Worm (Caenorhabditis elegans) whole organism, L4 larva: Measurements from ENCODE around the gene str-174.

Experiments
- F44E2.7 ChIP-seq: fragments of 200-800 bp; sonication (Bioruptor generic); IDR thresholded peaks from 2 replicates; pipeline ENCODE4 v2.1.2; 2022; ENCODE audit warnings: missing genetic modification characterization, missing compliant biosample characterization
- R02D3.7 ChIP-seq: fragments of 150-350 bp; sonication (generic microtip); optimal IDR thresholded peaks from 3 replicates; lab custom pipeline; 2014; ENCODE audit warnings: missing biosample characterization, missing genetic modification characterization
- T26A8.4 ChIP-seq: fragments of 200-800 bp; sonication (Bioruptor generic); IDR thresholded peaks from 2 replicates; pipeline ENCODE4 v1.3.6; 2022; ENCODE audit warnings: missing genetic modification characterization, missing compliant biosample characterization
- Y75B8A.6 ChIP-seq: fragments of 200-800 bp; sonication (Bioruptor generic); IDR thresholded peaks from 2 replicates; pipeline ENCODE4 v1.3.6; 2022; ENCODE audit warnings: missing genetic modification reagents, missing genetic modification characterization, missing compliant biosample characterization
- aly-2 ChIP-seq: sonication (generic microtip); optimal IDR thresholded peaks from 2 replicates; lab custom pipeline; 2018; ENCODE audit warnings: missing biosample characterization, missing genetic modification characterization
- ama-1 ChIP-seq: fragments of 150-350 bp; optimal IDR thresholded peaks from 2 replicates; lab custom pipeline; 2014; ENCODE audit warnings: inconsistent platforms, mixed read lengths
- ceh-20 ChIP-seq: fragments of 200-800 bp; sonication (Bioruptor generic); IDR thresholded peaks from 2 replicates; pipeline ENCODE4 v1.3.6; 2022; ENCODE audit warnings: missing genetic modification reagents, missing genetic modification characterization, missing compliant biosample characterization
- ceh-44 ChIP-seq: fragments of 200-800 bp; sonication (Bioruptor generic); IDR thresholded peaks from 2 replicates; pipeline ENCODE4 v1.3.6; 2022; ENCODE audit warnings: missing genetic modification reagents, missing genetic modification characterization, missing compliant biosample characterization
- daf-12 ChIP-seq: fragments of 150-350 bp; optimal IDR thresholded peaks from 2 replicates; lab custom pipeline; 2014; ENCODE audit warnings: missing biosample characterization, missing genetic modification reagents, missing genetic modification characterization
- daf-16 ChIP-seq, 3 experiments: sonication (generic microtip); optimal IDR thresholded peaks; 2 replicates each; lab custom pipeline; 2016 to 2017; ENCODE audit warnings: missing genetic modification characterization in 3 of 3, missing genetic modification reagents in 3 of 3, mild to moderate bottlenecking in 2 of 3, missing compliant biosample characterization in 2 of 3, missing biosample characterization in 1 of 3, moderate library complexity in 1 of 3
- daf-8 ChIP-seq: fragments of 200-800 bp; sonication (Bioruptor generic); IDR thresholded peaks from 2 replicates; pipeline ENCODE4 v1.3.6; 2022; ENCODE audit warnings: missing genetic modification characterization, missing compliant biosample characterization
- dmd-6 ChIP-seq: fragments of 200-800 bp; sonication (Bioruptor generic); IDR thresholded peaks from 2 replicates; pipeline ENCODE4 v1.3.6; 2022; ENCODE audit warnings: missing genetic modification reagents, missing genetic modification characterization, missing compliant biosample characterization
- dmd-8 ChIP-seq: fragments of 200-800 bp; sonication (Bioruptor generic); IDR thresholded peaks from 2 replicates; pipeline ENCODE4 v1.3.6; 2022; ENCODE audit warnings: missing genetic modification characterization, missing compliant biosample characterization
- dpl-1 ChIP-seq: fragments of 150-350 bp; optimal IDR thresholded peaks from 2 replicates; lab custom pipeline; 2014; ENCODE audit warnings: missing biosample characterization, missing genetic modification reagents, missing genetic modification characterization
- duxl-1 ChIP-seq: sonication (generic microtip); optimal IDR thresholded peaks from 2 replicates; lab custom pipeline; 2016; ENCODE audit warnings: mild to moderate bottlenecking, missing genetic modification characterization, moderate library complexity, missing compliant biosample characterization; ENCODE audit not compliant: poor library complexity
- hlh-30 ChIP-seq: sonication (generic microtip); optimal IDR thresholded peaks from 2 replicates; lab custom pipeline; 2017; ENCODE audit warnings: antibody characterized with exemption, mild to moderate bottlenecking, missing genetic modification characterization, missing compliant biosample characterization; ENCODE audit not compliant: insufficient read depth
- hmg-1.1 ChIP-seq: fragments of 200-800 bp; sonication (Bioruptor generic); IDR thresholded peaks from 2 replicates; pipeline ENCODE4 v1.3.6; 2022; ENCODE audit warnings: missing genetic modification reagents, missing genetic modification characterization, missing compliant biosample characterization
- lim-7 ChIP-seq: fragments of 200-800 bp; sonication (Bioruptor generic); IDR thresholded peaks from 2 replicates; pipeline ENCODE4 v1.3.6; 2022; ENCODE audit warnings: missing genetic modification characterization, missing compliant biosample characterization
- lin-13 ChIP-seq: fragments of 150-350 bp; optimal IDR thresholded peaks from 2 replicates; lab custom pipeline; 2014; ENCODE audit warnings: missing biosample characterization, missing genetic modification reagents, missing genetic modification characterization
- lin-15B ChIP-seq: fragments of 150-350 bp; sonication (generic microtip); optimal IDR thresholded peaks from 3 replicates; lab custom pipeline; 2014; ENCODE audit warnings: missing biosample characterization, missing genetic modification characterization
- lin-29 ChIP-seq: fragments of 200-800 bp; sonication (Bioruptor generic); IDR thresholded peaks from 2 replicates; pipeline ENCODE4 v1.3.6; 2022; ENCODE audit warnings: missing genetic modification reagents, missing genetic modification characterization, missing compliant biosample characterization
- lin-38 ChIP-seq: fragments of 200-800 bp; sonication (Bioruptor generic); IDR thresholded peaks from 2 replicates; pipeline ENCODE4 v1.3.6; 2022; ENCODE audit warnings: missing genetic modification reagents, missing genetic modification characterization, missing compliant biosample characterization
- mep-1 ChIP-seq: fragments of 150-350 bp; sonication (generic microtip); optimal IDR thresholded peaks from 3 replicates; lab custom pipeline; 2014; ENCODE audit warnings: missing biosample characterization, missing genetic modification characterization
- mxl-2 ChIP-seq: fragments of 200-800 bp; sonication (Bioruptor generic); conservative IDR thresholded peaks from 2 replicates; pipeline ENCODE4 v1.3.6; 2022; ENCODE audit warnings: missing genetic modification reagents, missing genetic modification characterization, missing compliant biosample characterization
- nhr-10 ChIP-seq: fragments of 150-350 bp; optimal IDR thresholded peaks from 2 replicates; lab custom pipeline; 2014; ENCODE audit warnings: missing biosample characterization, missing genetic modification characterization
- nhr-102 ChIP-seq: sonication (generic microtip); optimal IDR thresholded peaks from 2 replicates; lab custom pipeline; 2016; ENCODE audit warnings: mild to moderate bottlenecking, missing genetic modification characterization, moderate library complexity, missing compliant biosample characterization
- nhr-237 ChIP-seq: sonication (generic microtip); optimal IDR thresholded peaks from 2 replicates; lab custom pipeline; 2017; ENCODE audit warnings: missing biosample characterization, missing genetic modification characterization
- nhr-42 ChIP-seq: fragments of 200-800 bp; sonication (Bioruptor generic); IDR thresholded peaks from 2 replicates; pipeline ENCODE4 v1.3.6; 2022; ENCODE audit warnings: missing genetic modification characterization, missing compliant biosample characterization
- nhr-76 ChIP-seq: fragments of 150-350 bp; optimal IDR thresholded peaks from 2 replicates; lab custom pipeline; 2014; ENCODE audit warnings: missing biosample characterization, missing genetic modification characterization
- php-3 ChIP-seq: fragments of 200-800 bp; sonication (Bioruptor generic); IDR thresholded peaks from 2 replicates; pipeline ENCODE4 v1.3.6; 2022; ENCODE audit warnings: missing genetic modification reagents, missing genetic modification characterization, missing compliant biosample characterization
- skn-1 ChIP-seq: fragments of 150-350 bp; optimal IDR thresholded peaks from 2 replicates; lab custom pipeline; 2014; ENCODE audit warnings: missing biosample characterization, missing genetic modification characterization
- spr-1 ChIP-seq: sonication (generic microtip); optimal IDR thresholded peaks from 2 replicates; lab custom pipeline; 2016; ENCODE audit warnings: mild to moderate bottlenecking, missing genetic modification characterization, missing compliant biosample characterization
- spr-3 ChIP-seq: fragments of 200-800 bp; sonication (Bioruptor generic); optimal IDR thresholded peaks from 2 replicates; lab custom pipeline; 2018; ENCODE audit warnings: mild to moderate bottlenecking, missing genetic modification characterization, missing compliant biosample characterization
- unc-130 ChIP-seq: sonication (generic microtip); optimal IDR thresholded peaks from 2 replicates; lab custom pipeline; 2016; ENCODE audit warnings: missing genetic modification reagents, missing genetic modification characterization, missing compliant biosample characterization
- unc-62 ChIP-seq, 3 experiments: fragments of 150-350 bp in 1 of 3; sonication (generic microtip); optimal IDR thresholded peaks in 2 of 3; peaks in 1 of 3; 1 replicate in 1 of 3; 2 replicates in 2 of 3; lab custom pipeline; 2014 to 2017; ENCODE audit warnings: missing biosample characterization in 3 of 3, missing genetic modification characterization in 3 of 3, missing genetic modification reagents in 3 of 3, missing genotype in 1 of 3
- zfp-3 ChIP-seq: fragments of 200-800 bp; sonication (Bioruptor generic); conservative IDR thresholded peaks from 2 replicates; pipeline ENCODE4 v1.3.6; 2022; ENCODE audit warnings: missing genetic modification reagents, missing genetic modification characterization, missing compliant biosample characterization
- ztf-7 ChIP-seq: fragments of 150-350 bp; optimal IDR thresholded peaks from 2 replicates; lab custom pipeline; 2014; ENCODE audit warnings: missing biosample characterization, missing genetic modification characterization

str-174 gene

ce11 chrIV:4874603-4875002, at the start of gene str-174:
Gene str-174 (minus strand): TSS chrIV:4874703.
- no peak for TF ChIP-seq hlh-30 (tag; lab: Kevin White, UChicago)
- no peak for TF ChIP-seq aly-2 (tag; lab: Kevin White, UChicago)
- TF ChIP-seq dmd-6 (GFP tag; lab: Robert Waterston, UW): no peak
- TF ChIP-seq daf-12 (tag; lab: Kevin White, UChicago): no peak
- no peak for TF ChIP-seq ceh-20 (GFP tag; lab: Robert Waterston, UW)
- no peak for TF ChIP-seq daf-16 (GFP tag; optimal IDR thresholded peaks at IDR 0.05; lab: Kevin White, UChicago)
- TF ChIP-seq daf-16 (tag; optimal IDR thresholded peaks at IDR 0.05; lab: Kevin White, UChicago): no peak
- no peak for TF ChIP-seq lin-15B (tag; lab: Kevin White, UChicago)
- no peak for TF ChIP-seq zfp-3 (GFP tag; lab: Robert Waterston, UW)
- TF ChIP-seq nhr-102 (tag; lab: Kevin White, UChicago): no peak
- no peak for TF ChIP-seq dmd-8 (GFP tag; lab: Robert Waterston, UW)
- no peak for TF ChIP-seq hmg-1.1 (GFP tag; lab: Robert Waterston, UW)
- TF ChIP-seq unc-130 (GFP tag; lab: Kevin White, UChicago): no peak
- TF ChIP-seq ceh-44 (GFP tag; lab: Robert Waterston, UW): no peak

- TF ChIP-seq lin-29 (GFP tag; lab: Robert Waterston, UW): no peak
- TF ChIP-seq Y75B8A.6 (GFP tag; lab: Robert Waterston, UW): no peak
- no peak for TF ChIP-seq skn-1
Observed at ce11 chrIV:4917774-4918173, 43.3 kb upstream of the str-174 start, which contains the start of gene str-158. Gene str-158 (plus strand): TSS chrIV:4918074.

ce11 chrIV:4915689-4916088, 41.2 kb upstream of the str-174 start, which contains the start of gene str-155:
Gene str-155 (plus strand): TSS chrIV:4915989.
- peak in 1 of 2 experiments; percentile 65 for TF ChIP-seq unc-62 (GFP tag; optimal IDR thresholded peaks at IDR 0.05 in 1 of 2; lab: Kevin White, UChicago)
- TF ChIP-seq unc-62 (tag; optimal IDR thresholded peaks at IDR 0.05; lab: Kevin White, UChicago): no peak
- no peak for TF ChIP-seq dpl-1

ce11 chrIV:4913090-4913489, 38.6 kb upstream of the str-174 start, which contains the start of gene str-156:
Gene str-156 (plus strand): TSS chrIV:4913390.
- TF ChIP-seq spr-1 (tag; lab: Kevin White, UChicago) (no peak), lin-13 (GFP tag; lab: Kevin White, UChicago) (no peak), ama-1 (lab: Kevin White, UChicago) (no peak), daf-12 (tag; lab: Kevin White, UChicago) (no peak), skn-1 (no peak), mxl-2 (GFP tag; lab: Robert Waterston, UW) (no peak), ztf-7 (tag; lab: Kevin White, UChicago) (no peak), daf-8 (GFP tag; lab: Robert Waterston, UW) (no peak), T26A8.4 (no peak), duxl-1 (tag; lab: Kevin White, UChicago) (no peak), spr-3 (no peak), nhr-42 (no peak), nhr-76 (no peak), lim-7 (GFP tag; lab: Robert Waterston, UW) (no peak)
- TF ChIP-seq, all 104 proteins: peak for 0

- TF ChIP-seq php-3 (no peak), daf-8 (GFP tag; lab: Robert Waterston, UW) (no peak), mep-1 (no peak), nhr-10 (tag; lab: Kevin White, UChicago) (no peak), dmd-6 (GFP tag; lab: Robert Waterston, UW) (no peak), lin-38 (GFP tag; lab: Robert Waterston, UW) (no peak), nhr-102 (tag; lab: Kevin White, UChicago) (no peak), nhr-237 (tag; lab: Kevin White, UChicago) (no peak), F44E2.7 (no peak), R02D3.7 (tag; lab: Kevin White, UChicago) (no peak), unc-62 (GFP tag; optimal IDR thresholded peaks at IDR 0.05 in 1 of 2; lab: Kevin White, UChicago) (no peak), unc-62 (tag; optimal IDR thresholded peaks at IDR 0.05; lab: Kevin White, UChicago) (no peak)
- TF ChIP-seq, all 104 proteins: peak for 0
Observed at ce11 chrIV:4909039-4909438, 34.5 kb upstream of the str-174 start, which contains the start of gene str-159. Gene str-159 (plus strand): TSS chrIV:4909339.
